Fruit fly (Drosophila melanogaster) whole organism, embryonic: ENCODE data around the gene Bub1.
A peak's percentile ranks its signal among the peaks of the same experiment; 100 is the strongest.

ENCODE experiments used
- Ada2b ChIP-seq: fragments of 200-800 bp; sonication (Bioruptor generic); IDR thresholded peaks from 2 replicates; pipeline ENCODE4 v1.3.6; 2022; ENCODE audit warnings: missing biosample characterization, missing genetic modification characterization
- Adf1 ChIP-seq: fragments of 200-800 bp; sonication (Bioruptor generic); IDR thresholded peaks from 2 replicates; pipeline ENCODE4 v1.3.6; 2022; ENCODE audit warnings: missing biosample characterization, missing genetic modification characterization
- Asciz ChIP-seq: fragments of 200-800 bp; sonication (Bioruptor generic); optimal IDR thresholded peaks from 2 replicates; lab custom pipeline; 2017; ENCODE audit warnings: missing biosample characterization, mild to moderate bottlenecking, missing genetic modification characterization, missing genetic modification reagents
- Blimp-1 ChIP-seq: fragments of 200-800 bp; sonication (Bioruptor generic); optimal IDR thresholded peaks from 3 replicates; lab custom pipeline; 2018; ENCODE audit warnings: missing biosample characterization, missing genetic modification characterization, mild to moderate bottlenecking, moderate library complexity, missing genetic modification reagents
- CG11723 ChIP-seq: fragments of 200-800 bp; sonication (Bioruptor generic); optimal IDR thresholded peaks from 2 replicates; lab custom pipeline; 2017; ENCODE audit warnings: missing biosample characterization, mild to moderate bottlenecking, missing genetic modification characterization
- CG12071 ChIP-seq: fragments of 200-800 bp; sonication (Bioruptor generic); optimal IDR thresholded peaks from 3 replicates; lab custom pipeline; 2018; ENCODE audit warnings: missing biosample characterization, mild to moderate bottlenecking, missing genetic modification characterization
- CG14441 ChIP-seq: fragments of 200-800 bp; sonication (Bioruptor generic); IDR thresholded peaks from 2 replicates; pipeline ENCODE4 v1.3.6; 2022; ENCODE audit warnings: missing biosample characterization, missing genetic modification characterization
- CG15514 ChIP-seq: fragments of 200-800 bp; sonication (Bioruptor generic); optimal IDR thresholded peaks from 3 replicates; lab custom pipeline; 2017; ENCODE audit warnings: missing biosample characterization, missing genetic modification characterization, mild to moderate bottlenecking, moderate library complexity, missing genetic modification reagents
- CG17912 ChIP-seq: fragments of 200-800 bp; sonication (Bioruptor generic); optimal IDR thresholded peaks from 2 replicates; lab custom pipeline; 2018; ENCODE audit warnings: missing biosample characterization, mild to moderate bottlenecking, missing genetic modification characterization
- CG2199 ChIP-seq: fragments of 200-800 bp; sonication (Bioruptor generic); IDR thresholded peaks from 3 replicates; pipeline ENCODE4 v1.3.6; 2022; ENCODE audit warnings: missing biosample characterization, missing genetic modification characterization
- CG31365 ChIP-seq: fragments of 200-800 bp; sonication (Bioruptor generic); optimal IDR thresholded peaks from 2 replicates; lab custom pipeline; 2018; ENCODE audit warnings: missing biosample characterization, mild to moderate bottlenecking, missing genetic modification characterization
- CG34224 ChIP-seq: fragments of 200-800 bp; sonication (Bioruptor generic); IDR thresholded peaks from 3 replicates; pipeline ENCODE4 v1.3.6; 2022; ENCODE audit warnings: missing biosample characterization, missing genetic modification characterization; ENCODE audit not compliant: partially characterized antibody
- CG34422 ChIP-seq: fragments of 200-800 bp; sonication (Bioruptor generic); IDR thresholded peaks from 3 replicates; pipeline ENCODE4 v1.3.6; 2022; ENCODE audit warnings: missing biosample characterization, missing genetic modification characterization
- CG8359 ChIP-seq: fragments of 200-800 bp; sonication (Bioruptor generic); optimal IDR thresholded peaks from 2 replicates; lab custom pipeline; 2017; ENCODE audit warnings: missing biosample characterization, mild to moderate bottlenecking, missing genetic modification characterization, borderline replicate concordance
- CG9727 ChIP-seq: fragments of 200-800 bp; sonication (Bioruptor generic); optimal IDR thresholded peaks from 3 replicates; lab custom pipeline; 2017; ENCODE audit warnings: missing biosample characterization, mild to moderate bottlenecking, missing genetic modification characterization
- Doc3 ChIP-seq: fragments of 200-800 bp; sonication (Bioruptor generic); IDR thresholded peaks from 3 replicates; pipeline ENCODE4 v1.3.6; 2022; ENCODE audit warnings: missing biosample characterization, missing genetic modification characterization; ENCODE audit not compliant: partially characterized antibody
- E2f2 ChIP-seq: fragments of 200-800 bp; sonication (Bioruptor generic); IDR thresholded peaks from 2 replicates; pipeline ENCODE4 v1.3.6; 2022; ENCODE audit warnings: missing biosample characterization, missing genetic modification characterization
- Fer1 ChIP-seq: fragments of 200-800 bp; sonication (Bioruptor generic); optimal IDR thresholded peaks from 2 replicates; lab custom pipeline; 2017; ENCODE audit warnings: missing biosample characterization, mild to moderate bottlenecking, missing genetic modification characterization
- Gsc ChIP-seq: fragments of 200-800 bp; sonication (Bioruptor generic); IDR thresholded peaks from 2 replicates; pipeline ENCODE4 v1.3.6; 2022; ENCODE audit warnings: missing biosample characterization, missing genetic modification characterization
- HLH4C ChIP-seq: fragments of 200-800 bp; sonication (Bioruptor generic); IDR thresholded peaks from 3 replicates; pipeline ENCODE4 v1.3.6; 2022; ENCODE audit warnings: missing biosample characterization, missing genetic modification characterization; ENCODE audit not compliant: partially characterized antibody
- MTF-1 ChIP-seq: fragments of 200-800 bp; sonication (Bioruptor generic); optimal IDR thresholded peaks from 2 replicates; lab custom pipeline; 2018; ENCODE audit warnings: missing biosample characterization, mild to moderate bottlenecking, missing genetic modification characterization, borderline replicate concordance
- Optix ChIP-seq: fragments of 200-800 bp; sonication (Bioruptor generic); IDR thresholded peaks from 3 replicates; pipeline ENCODE4 v1.3.6; 2022; ENCODE audit warnings: missing biosample characterization, missing genetic modification characterization
- Rx ChIP-seq: fragments of 200-800 bp; sonication (Bioruptor generic); IDR thresholded peaks from 2 replicates; pipeline ENCODE4 v1.3.6; 2022; ENCODE audit warnings: missing biosample characterization, missing genetic modification characterization
- Trl ChIP-seq, 3 experiments: fragments of >200 bp in 2 of 3; fragments of 200-800 bp in 1 of 3; sonication (Bioruptor generic) in 1 of 3; optimal IDR thresholded peaks; 2 replicates in 1 of 3; 3 replicates in 2 of 3; lab custom pipeline; 2016 to 2017; ENCODE audit warnings: missing biosample characterization in 1 of 3, missing genetic modification characterization in 1 of 3
- Xrp1 ChIP-seq: fragments of 200-800 bp; sonication (Bioruptor generic); IDR thresholded peaks from 2 replicates; pipeline ENCODE4 v1.3.6; 2022; ENCODE audit warnings: missing biosample characterization, missing genetic modification characterization
- amos ChIP-seq: fragments of 200-800 bp; sonication (Bioruptor generic); IDR thresholded peaks from 2 replicates; pipeline ENCODE4 v1.3.6; 2022; ENCODE audit warnings: missing biosample characterization, missing genetic modification characterization; ENCODE audit not compliant: partially characterized antibody
- az2 ChIP-seq: fragments of 200-800 bp; sonication (Bioruptor generic); optimal IDR thresholded peaks from 3 replicates; lab custom pipeline; 2016; ENCODE audit warnings: missing biosample characterization, missing genetic modification characterization
- bbx ChIP-seq: fragments of 200-800 bp; sonication (Bioruptor generic); IDR thresholded peaks from 2 replicates; pipeline ENCODE4 v1.3.6; 2022; ENCODE audit warnings: missing biosample characterization, missing genetic modification characterization; ENCODE audit not compliant: partially characterized antibody
- br ChIP-seq: fragments of >200 bp; optimal IDR thresholded peaks from 2 replicates; lab custom pipeline; 2017
- bsh ChIP-seq, 2 experiments: fragments of 200-800 bp; sonication (Bioruptor generic); optimal IDR thresholded peaks; 2 replicates each; lab custom pipeline; 2017 to 2018; ENCODE audit warnings: mild to moderate bottlenecking in 2 of 2, missing biosample characterization in 2 of 2, missing genetic modification characterization in 2 of 2, moderate library complexity in 1 of 2
- caup ChIP-seq: fragments of 200-800 bp; sonication (Bioruptor generic); optimal IDR thresholded peaks from 3 replicates; lab custom pipeline; 2017; ENCODE audit warnings: missing biosample characterization, mild to moderate bottlenecking, missing genetic modification characterization, moderate library complexity; ENCODE audit not compliant: severe bottlenecking
- chinmo ChIP-seq: fragments of 200-800 bp; sonication (Bioruptor generic); IDR thresholded peaks from 4 replicates; pipeline ENCODE4 v1.3.6; 2022; ENCODE audit warnings: missing biosample characterization, missing genetic modification characterization; ENCODE audit not compliant: partially characterized antibody
- ftz-f1 ChIP-seq: fragments of 200-800 bp; sonication (Bioruptor generic); optimal IDR thresholded peaks from 2 replicates; lab custom pipeline; 2016; ENCODE audit warnings: missing biosample characterization, missing genetic modification characterization
- gcm ChIP-seq: fragments of 200-800 bp; sonication (Bioruptor generic); optimal IDR thresholded peaks from 2 replicates; lab custom pipeline; 2019; ENCODE audit warnings: missing biosample characterization, mild to moderate bottlenecking, missing genetic modification characterization, moderate library complexity
- gro ChIP-seq: fragments of 200-800 bp; sonication (Bioruptor generic); optimal IDR thresholded peaks from 2 replicates; lab custom pipeline; 2016; ENCODE audit warnings: missing biosample characterization, missing genetic modification characterization
- jigr1 ChIP-seq: fragments of 200-800 bp; sonication (Bioruptor generic); IDR thresholded peaks from 3 replicates; pipeline ENCODE4 v1.3.6; 2022; ENCODE audit warnings: missing biosample characterization, missing genetic modification characterization
- mirr ChIP-seq: fragments of 200-800 bp; sonication (Bioruptor generic); optimal IDR thresholded peaks from 3 replicates; lab custom pipeline; 2018; ENCODE audit warnings: missing biosample characterization, mild to moderate bottlenecking, missing genetic modification characterization
- mld ChIP-seq: fragments of 200-800 bp; sonication (Bioruptor generic); IDR thresholded peaks from 3 replicates; pipeline ENCODE4 v1.3.6; 2022; ENCODE audit warnings: missing biosample characterization, missing genetic modification characterization; ENCODE audit not compliant: partially characterized antibody
- nerfin-1 ChIP-seq: fragments of 200-800 bp; sonication (Bioruptor generic); optimal IDR thresholded peaks from 3 replicates; lab custom pipeline; 2019; ENCODE audit warnings: missing biosample characterization, mild to moderate bottlenecking, missing genetic modification characterization, moderate library complexity
- onecut ChIP-seq: fragments of 200-800 bp; sonication (Bioruptor generic); IDR thresholded peaks from 2 replicates; pipeline ENCODE4 v1.3.6; 2022; ENCODE audit warnings: missing biosample characterization, missing genetic modification characterization
- pros ChIP-seq: fragments of 200-800 bp; sonication (Bioruptor generic); optimal IDR thresholded peaks from 3 replicates; lab custom pipeline; 2019; ENCODE audit warnings: missing biosample characterization, mild to moderate bottlenecking, missing genetic modification characterization, moderate library complexity
- psq ChIP-seq: fragments of 200-800 bp; sonication (Bioruptor generic); optimal IDR thresholded peaks from 2 replicates; lab custom pipeline; 2017; ENCODE audit warnings: missing biosample characterization, missing genetic modification characterization
- so ChIP-seq: fragments of 200-800 bp; sonication (Bioruptor generic); IDR thresholded peaks from 3 replicates; pipeline ENCODE4 v1.3.6; 2022; ENCODE audit warnings: missing biosample characterization, missing genetic modification characterization
- sob ChIP-seq: fragments of 200-800 bp; sonication (Bioruptor generic); IDR thresholded peaks from 2 replicates; pipeline ENCODE4 v1.3.6; 2022; ENCODE audit warnings: missing biosample characterization, missing genetic modification characterization
- ttk ChIP-seq: fragments of 200-800 bp; sonication (Bioruptor generic); IDR thresholded peaks from 2 replicates; pipeline ENCODE4 v2.1.2; 2022; ENCODE audit warnings: missing biosample characterization, missing genetic modification characterization
- zen2 ChIP-seq: fragments of 200-800 bp; sonication (Bioruptor generic); IDR thresholded peaks from 3 replicates; pipeline ENCODE4 v1.3.6; 2022; ENCODE audit warnings: missing biosample characterization, missing genetic modification characterization; ENCODE audit not compliant: partially characterized antibody
- zfh1 ChIP-seq: fragments of 200-800 bp; sonication (Bioruptor generic); IDR thresholded peaks from 3 replicates; pipeline ENCODE4 v1.3.6; 2022; ENCODE audit warnings: missing biosample characterization, missing genetic modification characterization

Gene Bub1

DNA sequence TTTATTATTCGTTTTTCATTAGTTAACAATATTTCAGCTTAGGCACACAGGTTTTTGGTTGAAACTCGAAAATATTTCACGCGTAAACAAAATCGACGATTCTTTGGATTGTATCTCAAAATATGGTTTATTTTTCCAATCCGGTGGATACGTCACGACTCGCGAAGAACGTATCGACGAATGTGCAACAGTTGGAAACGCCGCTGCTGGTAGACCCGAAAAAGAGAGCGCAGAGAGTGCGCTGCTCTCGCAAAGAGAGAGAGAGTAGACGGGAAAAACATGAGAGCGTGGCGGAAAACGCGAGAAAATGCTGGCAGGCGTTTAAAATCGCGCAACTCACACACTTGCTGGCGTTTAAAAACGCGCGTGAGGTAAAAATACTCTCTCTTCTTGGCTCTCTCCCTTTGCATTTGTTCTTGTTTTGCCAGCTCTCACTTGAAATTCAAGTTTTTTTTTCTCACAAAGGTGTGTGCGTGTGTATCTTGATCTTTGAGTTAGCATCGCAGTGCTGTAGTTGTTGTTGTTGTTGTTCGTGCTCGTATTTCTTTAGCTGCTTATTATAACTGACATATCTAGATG is 41.4 kb upstream of the Bub1 start (continued):
- peak; percentile 8 for TF ChIP-seq caup (GFP tag; lab: Kevin White, UChicago)
- TF ChIP-seq ttk (GFP tag; lab: Robert Waterston, UW), result no peak
- TF ChIP-seq pros (GFP tag; lab: Kevin White, UChicago), result peak; percentile 94
- TF ChIP-seq Ada2b, result no peak
- peak; percentile 24 for TF ChIP-seq CG11723
- peak; percentile 62 for TF ChIP-seq MTF-1 (GFP tag; lab: Kevin White, UChicago)
- TF ChIP-seq sob, result peak; percentile 32; the same call in 1 of the 2 replicates
- no peak for TF ChIP-seq psq (GFP tag; lab: Kevin White, UChicago)
- TF ChIP-seq CG8359, result peak; percentile 100
- TF ChIP-seq nerfin-1, result peak; percentile 31
- no peak for TF ChIP-seq Rx (GFP tag; lab: Robert Waterston, UW)
- TF ChIP-seq bsh (GFP tag; optimal IDR thresholded peaks at IDR 0.05; lab: Kevin White, UChicago), result peak in 1 of 2 experiments; percentile 66
- peak; percentile 63 for TF ChIP-seq Adf1 (GFP tag; lab: Robert Waterston, UW)
- 0 out of 3 replicates have a peak, but pooled peaks have one; percentile 14 for TF ChIP-seq HLH4C (GFP tag; lab: Robert Waterston, UW)
- TF ChIP-seq onecut, result peak; percentile 52; the same call in 1 of the 2 replicates
- no peak for TF ChIP-seq CG14441 (GFP tag; lab: Robert Waterston, UW)
- no peak for TF ChIP-seq az2 (GFP tag; lab: Kevin White, UChicago)
- TF ChIP-seq zen2 (GFP tag; lab: Robert Waterston, UW), result peak; percentile 79
- TF ChIP-seq CG9727, result no peak
- peak; percentile 80; the same call in 2 of the 4 replicates for TF ChIP-seq chinmo
- TF ChIP-seq mld (GFP tag; lab: Robert Waterston, UW), result 0 out of 3 replicates have a peak, but pooled peaks have one; percentile 23
- TF ChIP-seq Optix (GFP tag; lab: Robert Waterston, UW), result no peak
- 0 out of 3 replicates have a peak, but pooled peaks have one; percentile 32 for TF ChIP-seq zfh1 (GFP tag; lab: Robert Waterston, UW)
- TF ChIP-seq so (GFP tag; lab: Robert Waterston, UW), result peak; percentile 58; the same call in 1 of the 3 replicates
- TF ChIP-seq bbx, result peak; percentile 46; the same call in 1 of the 2 replicates
- no peak for TF ChIP-seq br (lab: Kevin White, UChicago)
- peak; percentile 15 for TF ChIP-seq mirr (GFP tag; lab: Kevin White, UChicago)
- peak; percentile 42 for TF ChIP-seq Fer1
- peak; percentile 87 for TF ChIP-seq CG2199
- peak; percentile 33 for TF ChIP-seq Asciz (GFP tag; lab: Kevin White, UChicago)
- TF ChIP-seq Blimp-1 (GFP tag; lab: Kevin White, UChicago), result no peak
- peak; percentile 36; the same call in 1 of the 3 replicates for TF ChIP-seq CG34422 (GFP tag; lab: Robert Waterston, UW)
- 0 out of 2 replicates have a peak, but pooled peaks have one; percentile 19 for TF ChIP-seq E2f2
- TF ChIP-seq Trl (optimal IDR thresholded peaks at IDR 0.05; lab: Kevin White, UChicago), result peak; percentile 99 to 100
- TF ChIP-seq Trl (GFP tag; optimal IDR thresholded peaks at IDR 0.05; lab: Kevin White, UChicago), result peak; percentile 60
- 0 out of 3 replicates have a peak, but pooled peaks have one; percentile 57 for TF ChIP-seq Doc3
- TF ChIP-seq gro, result peak; percentile 25
- TF ChIP-seq ftz-f1, result peak; percentile 14
- TF ChIP-seq CG34224 (GFP tag; lab: Robert Waterston, UW), result peak; percentile 92
- TF ChIP-seq CG15514 (GFP tag; lab: Kevin White, UChicago), result peak; percentile 16
- peak; percentile 38; the same call in 1 of the 2 replicates for TF ChIP-seq Xrp1 (GFP tag; lab: Robert Waterston, UW)
- no peak for TF ChIP-seq jigr1
- TF ChIP-seq CG31365 (tag; lab: Kevin White, UChicago), result peak; percentile 36
- TF ChIP-seq gcm (GFP tag; lab: Kevin White, UChicago), result peak; percentile 74
- no peak for TF ChIP-seq CG17912
- TF ChIP-seq Gsc (GFP tag; lab: Robert Waterston, UW), result no peak
- peak; percentile 11 for TF ChIP-seq CG12071 (GFP tag; lab: Kevin White, UChicago)
- peak; percentile 10; the same call in 1 of the 2 replicates for TF ChIP-seq amos (GFP tag; lab: Robert Waterston, UW)
